Fruit fly (Drosophila melanogaster) whole organism: ENCODE measurements around the gene CG33654.

ENCODE experiments used
- CG8478 ChIP-seq: fragments of >200 bp; optimal IDR thresholded peaks from 2 replicates; lab custom pipeline; 2018; ENCODE audit warnings: inconsistent platforms
- Dll ChIP-seq: fragments of >200 bp; optimal IDR thresholded peaks from 2 replicates; lab custom pipeline; 2017
- EcR ChIP-seq, 2 experiments: fragments of >200 bp; optimal IDR thresholded peaks; 2 replicates each; lab custom pipeline; 2017; ENCODE audit warnings: missing biosample characterization in 2 of 2, missing genetic modification characterization in 2 of 2, missing genetic modification reagents in 2 of 2
- psq ChIP-seq: fragments of >200 bp; optimal IDR thresholded peaks from 2 replicates; lab custom pipeline; 2017
- usp ChIP-seq: fragments of >200 bp; optimal IDR thresholded peaks from 2 replicates; lab custom pipeline; 2017; ENCODE audit warnings: missing biosample characterization, missing genetic modification characterization, mixed read lengths

DNA sequence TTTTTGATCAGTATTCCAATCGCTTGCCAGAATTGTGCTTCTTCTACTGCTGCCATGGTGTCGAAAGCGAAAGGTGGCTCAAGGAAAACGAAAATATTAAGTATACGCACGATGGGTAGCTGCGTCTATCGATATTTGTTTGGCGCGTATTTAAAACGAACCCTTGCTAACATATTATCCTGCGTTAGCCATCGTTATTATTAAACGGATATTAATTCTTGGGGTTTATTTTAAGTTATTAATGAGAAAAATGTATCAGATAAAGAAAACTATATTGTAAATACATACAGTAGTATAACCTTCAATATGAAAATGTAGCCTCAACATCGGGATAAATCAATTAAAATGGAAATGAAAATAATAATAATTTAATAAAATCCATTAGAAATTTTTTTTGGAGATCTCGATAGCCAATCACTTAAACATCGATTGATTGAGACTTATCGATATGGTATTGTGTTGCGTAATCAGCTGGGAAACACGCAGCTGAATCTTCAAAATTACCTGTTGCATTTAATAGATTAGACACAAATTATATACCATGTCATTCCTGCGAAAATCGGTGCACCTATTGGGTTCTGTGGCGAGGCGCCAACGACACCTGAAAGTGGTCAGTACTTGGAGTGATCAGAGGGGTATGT lies 27.6 kb downstream of the CG33654 start, which contains the start of the genes CG9386 and BckdhA:
- no peak for TF ChIP-seq CG8478
- TF ChIP-seq EcR (GFP tag; optimal IDR thresholded peaks at IDR 0.05; lab: Kevin White, UChicago), result no peak
- no peak for TF ChIP-seq psq (lab: Kevin White, UChicago)
- TF ChIP-seq usp (GFP tag; lab: Kevin White, UChicago), result no peak
- TF ChIP-seq Dll (lab: Kevin White, UChicago), result no peak
